Worm (Caenorhabditis elegans) whole organism, L4 larva: ENCODE data around the gene ncr-1.

Source experiments
- ceh-28 ChIP-seq: fragments of 150-350 bp; optimal IDR thresholded peaks from 2 replicates; lab custom pipeline; 2014; ENCODE audit warnings: missing biosample characterization, missing genetic modification reagents, missing genetic modification characterization
- ctbp-1 ChIP-seq: fragments of 200-800 bp; sonication (Bioruptor generic); IDR thresholded peaks from 2 replicates; pipeline ENCODE4 v1.3.6; 2022; ENCODE audit warnings: missing genetic modification reagents, missing genetic modification characterization, missing compliant biosample characterization
- daf-8 ChIP-seq: fragments of 200-800 bp; sonication (Bioruptor generic); IDR thresholded peaks from 2 replicates; pipeline ENCODE4 v1.3.6; 2022; ENCODE audit warnings: missing genetic modification characterization, missing compliant biosample characterization
- dpl-1 ChIP-seq: fragments of 150-350 bp; optimal IDR thresholded peaks from 2 replicates; lab custom pipeline; 2014; ENCODE audit warnings: missing biosample characterization, missing genetic modification reagents, missing genetic modification characterization
- fos-1 ChIP-seq: fragments of 150-350 bp; optimal IDR thresholded peaks from 2 replicates; lab custom pipeline; 2014; ENCODE audit warnings: missing biosample characterization, missing genetic modification characterization
- lin-29 ChIP-seq: fragments of 200-800 bp; sonication (Bioruptor generic); IDR thresholded peaks from 2 replicates; pipeline ENCODE4 v1.3.6; 2022; ENCODE audit warnings: missing genetic modification reagents, missing genetic modification characterization, missing compliant biosample characterization
- tra-1 ChIP-seq: fragments of 200-800 bp; sonication (Bioruptor generic); IDR thresholded peaks from 2 replicates; pipeline ENCODE4 v1.3.6; 2022; ENCODE audit warnings: missing genetic modification reagents, missing genetic modification characterization, missing compliant biosample characterization
- zag-1 ChIP-seq: fragments of 150-350 bp; optimal IDR thresholded peaks from 2 replicates; lab custom pipeline; 2014; ENCODE audit warnings: missing biosample characterization, missing genetic modification characterization

ce11 chrX:4478503-4478902, 10.2 kb downstream of the ncr-1 start:
- TF ChIP-seq zag-1 (tag; lab: Kevin White, UChicago), result no peak
- no peak for TF ChIP-seq ctbp-1
- no peak for TF ChIP-seq daf-8 (GFP tag; lab: Robert Waterston, UW)
- TF ChIP-seq dpl-1, result no peak
- no peak for TF ChIP-seq ceh-28 (tag; lab: Kevin White, UChicago)
- no peak for TF ChIP-seq tra-1 (GFP tag; lab: Robert Waterston, UW)
- no peak for TF ChIP-seq lin-29 (GFP tag; lab: Robert Waterston, UW)
- no peak for TF ChIP-seq fos-1 (tag; lab: Kevin White, UChicago)
